Fruit fly (Drosophila melanogaster) whole organism: Measurements from ENCODE around the gene TfIIEbeta.

ENCODE experiments used
- Dll ChIP-seq: fragments of >200 bp; optimal IDR thresholded peaks from 2 replicates; lab custom pipeline; 2017
- EcR ChIP-seq, 2 experiments: fragments of >200 bp; optimal IDR thresholded peaks; 2 replicates each; lab custom pipeline; 2017; ENCODE audit warnings: missing biosample characterization in 2 of 2, missing genetic modification characterization in 2 of 2, missing genetic modification reagents in 2 of 2
- pan ChIP-seq: fragments of >200 bp; optimal IDR thresholded peaks from 2 replicates; lab custom pipeline; 2017
- psq ChIP-seq: fragments of >200 bp; optimal IDR thresholded peaks from 2 replicates; lab custom pipeline; 2017

dm6 chr3L:4292120-4292697 lies 5.4 kb downstream of the TfIIEbeta start, which contains the start of the genes CG15012 and Fdx2:
- no peak for TF ChIP-seq psq
- TF ChIP-seq EcR (GFP tag; optimal IDR thresholded peaks at IDR 0.05; lab: Kevin White, UChicago), result no peak
- TF ChIP-seq pan (lab: Kevin White, UChicago), result no peak
- no peak for TF ChIP-seq Dll (lab: Kevin White, UChicago)
